Worm (Caenorhabditis elegans) whole organism, young adult: ENCODE data around the gene F36H5.8.

ENCODE experiments used
- B0035.1 ChIP-seq: sonication (generic microtip); optimal IDR thresholded peaks from 2 replicates; lab custom pipeline; 2016; ENCODE audit warnings: missing genetic modification characterization, mild to moderate bottlenecking, missing compliant biosample characterization, missing genotype, missing genetic modification reagents
- B0261.1 ChIP-seq: sonication (generic microtip); optimal IDR thresholded peaks from 2 replicates; lab custom pipeline; 2016; ENCODE audit warnings: mild to moderate bottlenecking, missing genetic modification characterization, moderate library complexity, missing compliant biosample characterization
- B0336.3 ChIP-seq: fragments of 200-800 bp; sonication (Bioruptor generic); IDR thresholded peaks from 2 replicates; pipeline ENCODE4 v1.3.6; 2022; ENCODE audit warnings: missing genetic modification characterization, missing compliant biosample characterization
- F10E7.11 ChIP-seq: sonication (generic microtip); optimal IDR thresholded peaks from 2 replicates; lab custom pipeline; 2017; ENCODE audit warnings: mild to moderate bottlenecking, missing genetic modification characterization, moderate library complexity, missing compliant biosample characterization
- F22D6.2 ChIP-seq: sonication (generic microtip); optimal IDR thresholded peaks from 2 replicates; lab custom pipeline; 2016; ENCODE audit warnings: mild to moderate bottlenecking, missing genetic modification characterization, missing compliant biosample characterization
- F33H1.4 ChIP-seq: fragments of 200-800 bp; sonication (Bioruptor generic); IDR thresholded peaks from 2 replicates; pipeline ENCODE4 v1.3.6; 2022; ENCODE audit warnings: missing genetic modification reagents, missing genetic modification characterization, missing compliant biosample characterization
- F52B5.7 ChIP-seq: sonication (generic microtip); optimal IDR thresholded peaks from 2 replicates; lab custom pipeline; 2016; ENCODE audit warnings: mild to moderate bottlenecking, missing genetic modification characterization, missing compliant biosample characterization
- F55B11.4 ChIP-seq: sonication (generic microtip); optimal IDR thresholded peaks from 2 replicates; lab custom pipeline; 2016; ENCODE audit warnings: missing compliant biosample characterization, missing genetic modification characterization, borderline replicate concordance; ENCODE audit not compliant: insufficient read depth
- Y53F4B.3 ChIP-seq: fragments of 200-800 bp; sonication (Bioruptor generic); IDR thresholded peaks from 2 replicates; pipeline ENCODE4 v1.3.6; 2022; ENCODE audit warnings: missing genetic modification reagents, missing genetic modification characterization, missing compliant biosample characterization
- Y56A3A.18 ChIP-seq: fragments of 200-800 bp; sonication (Bioruptor generic); IDR thresholded peaks from 2 replicates; pipeline ENCODE4 v1.3.6; 2022; ENCODE audit warnings: missing genetic modification reagents, missing genetic modification characterization, missing compliant biosample characterization
- Y95B8A.8 ChIP-seq: fragments of 200-800 bp; sonication (Bioruptor generic); IDR thresholded peaks from 2 replicates; pipeline ENCODE4 v1.3.6; 2022; ENCODE audit warnings: missing genetic modification reagents, missing genetic modification characterization, missing compliant biosample characterization
- ZK185.1 ChIP-seq: sonication (generic microtip); optimal IDR thresholded peaks from 2 replicates; lab custom pipeline; 2016; ENCODE audit warnings: mild to moderate bottlenecking, missing genetic modification characterization, missing compliant biosample characterization; ENCODE audit not compliant: poor library complexity, severe bottlenecking
- atf-7 ChIP-seq: sonication (generic microtip); optimal IDR thresholded peaks from 2 replicates; lab custom pipeline; 2017; ENCODE audit warnings: mild to moderate bottlenecking, missing genetic modification characterization, missing compliant biosample characterization
- athp-1 ChIP-seq: sonication (generic microtip); optimal IDR thresholded peaks from 2 replicates; lab custom pipeline; 2017; ENCODE audit warnings: mild to moderate bottlenecking, missing genetic modification characterization, missing compliant biosample characterization
- ccch-3 ChIP-seq: fragments of 200-800 bp; sonication (Bioruptor generic); optimal IDR thresholded peaks from 2 replicates; lab custom pipeline; 2018; ENCODE audit warnings: mild to moderate bottlenecking, missing genetic modification characterization, missing compliant biosample characterization
- cebp-1 ChIP-seq, 2 experiments: fragments of 200-800 bp in 1 of 2; sonication (Bioruptor generic) in 1 of 2; sonication (generic microtip) in 1 of 2; IDR thresholded peaks in 1 of 2; optimal IDR thresholded peaks in 1 of 2; 2 replicates each; pipeline versions ENCODE4 v1.3.6 to Lab custom; 2017 to 2022; ENCODE audit warnings: missing compliant biosample characterization in 2 of 2, missing genetic modification characterization in 2 of 2, mild to moderate bottlenecking in 1 of 2, missing genetic modification reagents in 1 of 2, moderate library complexity in 1 of 2
- dox-1 ChIP-seq: fragments of 200-800 bp; sonication (Bioruptor generic); IDR thresholded peaks from 2 replicates; pipeline ENCODE4 v1.3.6; 2022; ENCODE audit warnings: missing genetic modification reagents, missing genetic modification characterization, missing compliant biosample characterization
- dpff-1 ChIP-seq: sonication (generic microtip); optimal IDR thresholded peaks from 2 replicates; lab custom pipeline; 2017; ENCODE audit warnings: mild to moderate bottlenecking, missing genetic modification characterization, missing compliant biosample characterization
- egl-18 ChIP-seq: fragments of 200-800 bp; sonication (Bioruptor generic); IDR thresholded peaks from 2 replicates; pipeline ENCODE4 v1.3.6; 2022; ENCODE audit warnings: missing genetic modification reagents, missing genetic modification characterization, missing compliant biosample characterization
- egl-44 ChIP-seq: fragments of 200-800 bp; sonication (Bioruptor generic); IDR thresholded peaks from 2 replicates; pipeline ENCODE4 v1.3.6; 2022; ENCODE audit warnings: missing genetic modification reagents, missing genetic modification characterization, missing compliant biosample characterization
- lag-1 ChIP-seq: fragments of 200-800 bp; sonication (Bioruptor generic); IDR thresholded peaks from 2 replicates; pipeline ENCODE4 v1.3.6; 2022; ENCODE audit warnings: missing genetic modification reagents, missing genetic modification characterization, missing compliant biosample characterization
- lin-26 ChIP-seq: fragments of 200-800 bp; sonication (Bioruptor generic); IDR thresholded peaks from 2 replicates; pipeline ENCODE4 v1.3.6; 2022; ENCODE audit warnings: missing genetic modification reagents, missing genetic modification characterization, missing compliant biosample characterization
- lin-40 ChIP-seq: sonication (generic microtip); optimal IDR thresholded peaks from 2 replicates; lab custom pipeline; 2016; ENCODE audit warnings: missing genetic modification characterization, mild to moderate bottlenecking, missing compliant biosample characterization, missing genotype, missing genetic modification reagents
- lsy-27 ChIP-seq: sonication (generic microtip); optimal IDR thresholded peaks from 2 replicates; lab custom pipeline; 2017; ENCODE audit warnings: missing genetic modification characterization, mild to moderate bottlenecking, missing compliant biosample characterization, antibody characterized with exemption, missing genotype, borderline replicate concordance; ENCODE audit not compliant: insufficient read depth
- madf-3 ChIP-seq: fragments of 200-800 bp; sonication (Bioruptor generic); IDR thresholded peaks from 2 replicates; pipeline ENCODE4 v1.3.6; 2022; ENCODE audit warnings: missing genetic modification reagents, missing genetic modification characterization, missing compliant biosample characterization
- madf-6 ChIP-seq: fragments of 200-800 bp; sonication (Bioruptor generic); IDR thresholded peaks from 2 replicates; pipeline ENCODE4 v1.3.6; 2022; ENCODE audit warnings: missing genetic modification reagents, missing genetic modification characterization, missing compliant biosample characterization
- madf-8 ChIP-seq: fragments of 200-800 bp; sonication (Bioruptor generic); conservative IDR thresholded peaks from 2 replicates; pipeline ENCODE4 v1.3.6; 2022; ENCODE audit warnings: missing genetic modification reagents, missing genetic modification characterization, missing compliant biosample characterization
- mel-28 ChIP-seq: sonication (generic microtip); optimal IDR thresholded peaks from 2 replicates; lab custom pipeline; 2016; ENCODE audit warnings: borderline replicate concordance, mild to moderate bottlenecking, missing genetic modification characterization, missing compliant biosample characterization
- mes-4 ChIP-seq: sonication (generic microtip); optimal IDR thresholded peaks from 2 replicates; lab custom pipeline; 2016; ENCODE audit warnings: missing genotype, missing genetic modification characterization, missing compliant biosample characterization
- mxl-1 ChIP-seq: sonication (generic microtip); optimal IDR thresholded peaks from 2 replicates; lab custom pipeline; 2016; ENCODE audit warnings: missing genetic modification characterization, missing compliant biosample characterization
- nfya-1 ChIP-seq: sonication (generic microtip); optimal IDR thresholded peaks from 2 replicates; lab custom pipeline; 2017; ENCODE audit warnings: antibody characterized with exemption, missing compliant biosample characterization, missing genetic modification characterization, borderline replicate concordance; ENCODE audit not compliant: insufficient read depth
- nhr-120 ChIP-seq: fragments of 200-800 bp; sonication (Bioruptor generic); IDR thresholded peaks from 2 replicates; pipeline ENCODE4 v1.3.6; 2022; ENCODE audit warnings: missing genetic modification characterization, missing compliant biosample characterization
- nhr-27 ChIP-seq: fragments of 200-800 bp; sonication (Bioruptor generic); optimal IDR thresholded peaks from 2 replicates; lab custom pipeline; 2018; ENCODE audit warnings: mild to moderate bottlenecking, missing genetic modification characterization, moderate library complexity, missing compliant biosample characterization
- nhr-80 ChIP-seq: sonication (generic microtip); optimal IDR thresholded peaks from 2 replicates; lab custom pipeline; 2016; ENCODE audit warnings: missing genetic modification characterization, missing compliant biosample characterization
- pbrm-1 ChIP-seq: fragments of 200-800 bp; sonication (Bioruptor generic); IDR thresholded peaks from 2 replicates; pipeline ENCODE4 v1.3.6; 2022; ENCODE audit warnings: missing genetic modification reagents, missing genetic modification characterization, missing compliant biosample characterization
- pha-4 ChIP-seq: fragments of 150-350 bp; sonication (generic microtip); optimal IDR thresholded peaks from 2 replicates; lab custom pipeline; 2014; ENCODE audit warnings: missing biosample characterization, missing genetic modification reagents, missing genetic modification characterization
- rcor-1 ChIP-seq: fragments of 200-800 bp; sonication (Bioruptor generic); IDR thresholded peaks from 2 replicates; pipeline ENCODE4 v1.3.6; 2022; ENCODE audit warnings: missing genetic modification reagents, missing genetic modification characterization, missing compliant biosample characterization
- snpc-1.1 ChIP-seq: sonication (generic microtip); optimal IDR thresholded peaks from 2 replicates; lab custom pipeline; 2017; ENCODE audit warnings: missing genetic modification characterization, mild to moderate bottlenecking, missing compliant biosample characterization, antibody characterized with exemption, moderate library complexity, missing genotype, missing genetic modification reagents; ENCODE audit not compliant: insufficient read depth
- snpc-4 ChIP-seq, 5 experiments: fragments of 150-350 bp in 1 of 5; sonication (generic microtip) in 4 of 5; optimal IDR thresholded peaks; 2 replicates each; lab custom pipeline; 2014 to 2018; ENCODE audit warnings: missing genetic modification characterization in 5 of 5, missing biosample characterization in 3 of 5, antibody characterized with exemption in 2 of 5, mild to moderate bottlenecking in 2 of 5, missing compliant biosample characterization in 2 of 5, missing genotype in 2 of 5, moderate library complexity in 2 of 5, missing genetic modification reagents in 1 of 5
- tlf-1 ChIP-seq: fragments of 200-800 bp; sonication (Bioruptor generic); optimal IDR thresholded peaks from 2 replicates; lab custom pipeline; 2018; ENCODE audit warnings: mild to moderate bottlenecking, missing genetic modification characterization, missing compliant biosample characterization
- unc-130 ChIP-seq: sonication (generic microtip); optimal IDR thresholded peaks from 2 replicates; lab custom pipeline; 2016; ENCODE audit warnings: missing genetic modification reagents, missing genetic modification characterization, missing compliant biosample characterization
- zfh-2 ChIP-seq: fragments of 200-800 bp; sonication (Bioruptor generic); conservative IDR thresholded peaks from 2 replicates; pipeline ENCODE4 v1.3.6; 2022; ENCODE audit warnings: missing genetic modification reagents, missing genetic modification characterization, missing compliant biosample characterization
- zim-3 ChIP-seq: sonication (generic microtip); optimal IDR thresholded peaks from 2 replicates; lab custom pipeline; 2017; ENCODE audit warnings: mild to moderate bottlenecking, missing genetic modification characterization, moderate library complexity, missing compliant biosample characterization
- ztf-25 ChIP-seq: fragments of 200-800 bp; sonication (Bioruptor generic); IDR thresholded peaks from 2 replicates; pipeline ENCODE4 v1.3.6; 2022; ENCODE audit warnings: missing genetic modification reagents, missing genetic modification characterization, missing compliant biosample characterization
- ztf-28 ChIP-seq: fragments of 200-800 bp; sonication (Bioruptor generic); IDR thresholded peaks from 2 replicates; pipeline ENCODE4 v1.3.6; 2022; ENCODE audit warnings: missing genetic modification reagents, missing genetic modification characterization, missing compliant biosample characterization
- ztf-3 ChIP-seq: fragments of 200-800 bp; sonication (Bioruptor generic); optimal IDR thresholded peaks from 2 replicates; lab custom pipeline; 2018; ENCODE audit warnings: mild to moderate bottlenecking, missing genetic modification characterization, missing compliant biosample characterization

F36H5.8 gene

ce11 chrII:1757033-1757432 is 6.5 kb upstream of the F36H5.8 start, which contains the start of gene F36H5.10:
TSS of gene F36H5.10 (plus strand) at chrII:1757333.
- TF ChIP-seq lin-40 (tag; lab: Kevin White, UChicago) (no peak), F22D6.2 (no peak), mes-4 (no peak), mel-28 (tag; lab: Kevin White, UChicago) (no peak), madf-6 (GFP tag; lab: Robert Waterston, UW) (no peak), ccch-3 (GFP tag; lab: Kevin White, UChicago) (no peak), nhr-27 (tag; lab: Kevin White, UChicago) (no peak), nhr-80 (tag; lab: Kevin White, UChicago) (no peak), ztf-25 (GFP tag; lab: Robert Waterston, UW) (no peak), ZK185.1 (no peak), unc-130 (GFP tag; lab: Kevin White, UChicago) (no peak), snpc-4 (GFP tag; optimal IDR thresholded peaks at IDR 0.05; lab: Kevin White, UChicago) (no peak), snpc-4 (tag; optimal IDR thresholded peaks at IDR 0.05; lab: Kevin White, UChicago) (no peak), F52B5.7 (tag; lab: Kevin White, UChicago) (no peak), atf-7 (tag; lab: Kevin White, UChicago) (no peak), pbrm-1 (GFP tag; lab: Robert Waterston, UW) (no peak), zfh-2 (GFP tag; lab: Robert Waterston, UW) (no peak), snpc-1.1 (tag; lab: Kevin White, UChicago) (no peak), F55B11.4 (tag; lab: Kevin White, UChicago) (no peak)

- TF ChIP-seq madf-8 (GFP tag; lab: Robert Waterston, UW) (no peak), zim-3 (tag; lab: Kevin White, UChicago) (no peak), lag-1 (no peak), pha-4 (tag; lab: Kevin White, UChicago) (no peak), B0336.3 (GFP tag; lab: Robert Waterston, UW) (no peak), dpff-1 (no peak), ztf-3 (GFP tag; lab: Kevin White, UChicago) (no peak), athp-1 (tag; lab: Kevin White, UChicago) (no peak), F33H1.4 (GFP tag; lab: Robert Waterston, UW) (no peak), mes-4 (no peak), F10E7.11 (no peak), Y95B8A.8 (no peak), F22D6.2 (no peak), mxl-1 (tag; lab: Kevin White, UChicago) (no peak), B0261.1 (tag; lab: Kevin White, UChicago) (no peak), egl-18 (GFP tag; lab: Robert Waterston, UW) (no peak)
- TF ChIP-seq, all 124 proteins: peak for 0
Measured at ce11 chrII:1756582-1756981, 6.1 kb upstream of the F36H5.8 start, which contains the start of gene fbxb-53. TSS of gene fbxb-53 (plus strand) at chrII:1756882.

ce11 chrII:1756072-1756471 is 5.6 kb upstream of the F36H5.8 start, which contains the start of gene F36H5.17:
TSS of gene F36H5.17 (minus strand) at chrII:1756172.
- TF ChIP-seq lsy-27 (tag; lab: Kevin White, UChicago) (no peak), dox-1 (GFP tag; lab: Robert Waterston, UW) (no peak), lin-26 (no peak), nhr-120 (GFP tag; lab: Robert Waterston, UW) (no peak), cebp-1 (GFP tag; IDR thresholded peaks at IDR 0.05; lab: Robert Waterston, UW) (no peak), cebp-1 (tag; optimal IDR thresholded peaks at IDR 0.05; lab: Kevin White, UChicago) (no peak), egl-44 (GFP tag; lab: Robert Waterston, UW) (no peak), madf-3 (GFP tag; lab: Robert Waterston, UW) (no peak), nfya-1 (tag; lab: Kevin White, UChicago) (no peak), ztf-28 (no peak), Y53F4B.3 (GFP tag; lab: Robert Waterston, UW) (no peak), B0035.1 (no peak), rcor-1 (no peak), tlf-1 (GFP tag; lab: Kevin White, UChicago) (no peak), Y56A3A.18 (no peak)
